Fruit fly (Drosophila melanogaster): ENCODE results near the gene CG10898.

The CG10898 gene

dm6 chr3R:11562326-11563109, 4.9 kb downstream of the CG10898 start (continued):
- TF ChIP-seq lola (GFP tag; optimal IDR thresholded peaks at IDR 0.05) (peak in 1 of 3 experiments; percentile 55), CG42726 (GFP tag; IDR thresholded peaks at IDR 0.05; ENCODE audit: partially characterized antibody) (no peak; the same call in 1 of the 2 replicates), Ets97D (GFP tag; optimal IDR thresholded peaks at IDR 0.05) (peak; percentile 64), vfl (GFP tag; optimal IDR thresholded peaks at IDR 0.05) (peak; percentile 78), CG4854 (GFP tag; optimal IDR thresholded peaks at IDR 0.05) (peak; percentile 89), CG11723 (GFP tag; optimal IDR thresholded peaks at IDR 0.05) (peak; percentile 75), Nf-YC (tag; optimal IDR thresholded peaks at IDR 0.05) (peak; percentile 88), CG6854 (GFP tag; optimal IDR thresholded peaks at IDR 0.05) (peak; percentile 90), CG1529 (GFP tag; optimal IDR thresholded peaks at IDR 0.05) (peak; percentile 73), otp (GFP tag; IDR thresholded peaks at IDR 0.05) (peak; percentile 85), lilli (GFP tag; optimal IDR thresholded peaks at IDR 0.05) (peak; percentile 95), dimm (GFP tag; IDR thresholded peaks at IDR 0.05) (peak; percentile 69), CG8290 (GFP tag; optimal IDR thresholded peaks at IDR 0.05) (peak; percentile 87), CG8290 (tag; optimal IDR thresholded peaks at IDR 0.05) (peak in 1 of 2 experiments; percentile 97), CG6813 (GFP tag; optimal IDR thresholded peaks at IDR 0.05) (peak; percentile 91), CG13123 (GFP tag; optimal IDR thresholded peaks at IDR 0.05) (peak; percentile 53), odd (GFP tag; optimal IDR thresholded peaks at IDR 0.05) (peak; percentile 79), PHDP (tag; optimal IDR thresholded peaks at IDR 0.05) (peak; percentile 90), CG7372 (GFP tag; IDR thresholded peaks at IDR 0.05) (peak; percentile 86), ara (GFP tag; IDR thresholded peaks at IDR 0.05) (peak; percentile 91), tll (GFP tag; optimal IDR thresholded peaks at IDR 0.05) (no peak), CG6791 (GFP tag; IDR thresholded peaks at IDR 0.05; ENCODE audit: partially characterized antibody) (no peak), CG32532 (GFP tag; IDR thresholded peaks at IDR 0.05) (peak; percentile 96), sr (GFP tag; IDR thresholded peaks at IDR 0.05) (peak; percentile 74), Fer1 (GFP tag; optimal IDR thresholded peaks at IDR 0.05) (peak; percentile 96), Drgx (GFP tag; IDR thresholded peaks at IDR 0.05) (peak; percentile 98), YL-1 (GFP tag; optimal IDR thresholded peaks at IDR 0.05) (peak; percentile 42), HHEX (GFP tag; optimal IDR thresholded peaks at IDR 0.05) (peak; percentile 93), Spps (tag; optimal IDR thresholded peaks at IDR 0.05) (peak; percentile 85), CG13287 (GFP tag; IDR thresholded peaks at IDR 0.05; ENCODE audit: partially characterized antibody) (no peak; the same call in 1 of the 2 replicates), CG17359 (tag; optimal IDR thresholded peaks at IDR 0.05) (peak; percentile 94), CG14441 (GFP tag; IDR thresholded peaks at IDR 0.05) (peak; percentile 95), Side (GFP tag; optimal IDR thresholded peaks at IDR 0.05) (peak; percentile 95), CG15073 (GFP tag; optimal IDR thresholded peaks at IDR 0.05) (no peak), oc (tag; optimal IDR thresholded peaks at IDR 0.05) (peak; percentile 85), CG18262 (tag; optimal IDR thresholded peaks at IDR 0.05) (peak; percentile 95), CG2120 (GFP tag; optimal IDR thresholded peaks at IDR 0.05) (peak; percentile 96), nerfin-1 (tag; optimal IDR thresholded peaks at IDR 0.05) (peak; percentile 89), kah (GFP tag; optimal IDR thresholded peaks at IDR 0.05) (peak; percentile 74), CG9437 (GFP tag; optimal IDR thresholded peaks at IDR 0.05) (peak; percentile 74), CG15011 (GFP tag; optimal IDR thresholded peaks at IDR 0.05) (peak; percentile 90), peb (GFP tag; IDR thresholded peaks at IDR 0.05) (peak; percentile 89), CG18476 (GFP tag; optimal IDR thresholded peaks at IDR 0.05) (peak; percentile 92), CG2116 (GFP tag; optimal IDR thresholded peaks at IDR 0.05) (peak; percentile 47), sqz (GFP tag; optimal IDR thresholded peaks at IDR 0.05) (peak; percentile 97), CG4820 (GFP tag; optimal IDR thresholded peaks at IDR 0.05) (peak; percentile 92), HLH54F (GFP tag; optimal IDR thresholded peaks at IDR 0.05) (peak; percentile 90), MBD-R2 (GFP tag; IDR thresholded peaks at IDR 0.05) (peak; percentile 89), vvl (GFP tag; IDR thresholded peaks at IDR 0.05) (peak; percentile 98)

Data from whole organism, embryonic.